Worm (Caenorhabditis elegans) whole organism, L1 larva: ENCODE results near the gene srxa-6.
A peak's percentile ranks its signal among the peaks of the same experiment; 100 is the strongest.

Experiments used
- aha-1 ChIP-seq: fragments of 150-350 bp; optimal IDR thresholded peaks from 2 replicates; lab custom pipeline; 2014; ENCODE audit warnings: missing biosample characterization, missing genetic modification characterization
- alr-1 ChIP-seq: fragments of 200-800 bp; sonication (Bioruptor generic); optimal IDR thresholded peaks from 2 replicates; lab custom pipeline; 2018; ENCODE audit warnings: borderline replicate concordance, mild to moderate bottlenecking, missing genetic modification characterization, missing compliant biosample characterization
- aly-2 ChIP-seq: fragments of 150-350 bp; optimal IDR thresholded peaks from 2 replicates; lab custom pipeline; 2014; ENCODE audit warnings: missing biosample characterization, missing genetic modification characterization
- blmp-1 ChIP-seq: fragments of 150-350 bp; optimal IDR thresholded peaks from 2 replicates; lab custom pipeline; 2014; ENCODE audit warnings: missing biosample characterization, missing genetic modification characterization
- ceh-82 ChIP-seq, 3 experiments: fragments of 150-350 bp in 1 of 3; sonication (generic microtip) in 2 of 3; optimal IDR thresholded peaks; 2 replicates each; lab custom pipeline; 2014 to 2017; ENCODE audit warnings: missing biosample characterization in 3 of 3, missing genetic modification characterization in 3 of 3
- dpl-1 ChIP-seq, 3 experiments: fragments of 150-350 bp in 2 of 3; sonication (generic microtip) in 1 of 3; optimal IDR thresholded peaks; 2 replicates each; lab custom pipeline; 2014 to 2017; ENCODE audit warnings: missing biosample characterization in 3 of 3, missing genetic modification characterization in 3 of 3, missing genetic modification reagents in 3 of 3
- dsc-1 ChIP-seq: sonication (generic microtip); optimal IDR thresholded peaks from 2 replicates; lab custom pipeline; 2016; ENCODE audit warnings: mild to moderate bottlenecking, missing genetic modification characterization, missing compliant biosample characterization
- efl-1 ChIP-seq, 4 experiments: fragments of 150-350 bp; optimal IDR thresholded peaks in 3 of 4; peaks in 1 of 4; 1 replicate in 1 of 4; 2 replicates in 3 of 4; lab custom pipeline; 2014; ENCODE audit warnings: missing biosample characterization in 2 of 4, missing genetic modification characterization in 2 of 4, missing genetic modification reagents in 2 of 4
- efl-3 ChIP-seq: fragments of 200-800 bp; sonication (Bioruptor generic); optimal IDR thresholded peaks from 2 replicates; lab custom pipeline; 2018; ENCODE audit warnings: mild to moderate bottlenecking, missing genetic modification characterization, missing compliant biosample characterization
- egl-13 ChIP-seq: sonication (generic microtip); optimal IDR thresholded peaks from 2 replicates; lab custom pipeline; 2016; ENCODE audit warnings: missing genotype, missing genetic modification reagents, missing genetic modification characterization, missing compliant biosample characterization
- egl-27 ChIP-seq, 2 experiments: fragments of 150-350 bp in 1 of 2; sonication (generic microtip); optimal IDR thresholded peaks; 3 replicates each; lab custom pipeline; 2017 to 2018; ENCODE audit warnings: missing biosample characterization in 2 of 2, missing genetic modification characterization in 2 of 2, missing genetic modification reagents in 2 of 2
- elt-2 ChIP-seq: sonication (generic microtip); optimal IDR thresholded peaks from 2 replicates; lab custom pipeline; 2016; ENCODE audit warnings: missing genetic modification characterization, mild to moderate bottlenecking, inconsistent platforms, missing compliant biosample characterization, missing genetic modification reagents
- ets-5 ChIP-seq: fragments of 200-800 bp; sonication (Bioruptor generic); IDR thresholded peaks from 2 replicates; pipeline ENCODE4 v1.3.6; 2022; ENCODE audit warnings: missing genetic modification characterization, missing compliant biosample characterization
- hlh-4 ChIP-seq: sonication (generic microtip); optimal IDR thresholded peaks from 2 replicates; lab custom pipeline; 2016; ENCODE audit warnings: mild to moderate bottlenecking, missing genetic modification characterization, missing compliant biosample characterization
- lin-14 ChIP-seq: fragments of 200-800 bp; sonication (Bioruptor generic); optimal IDR thresholded peaks from 2 replicates; lab custom pipeline; 2018; ENCODE audit warnings: mild to moderate bottlenecking, missing genetic modification characterization, moderate library complexity, missing compliant biosample characterization
- lsy-2 ChIP-seq, 2 experiments: fragments of 150-350 bp; optimal IDR thresholded peaks; 2 replicates each; lab custom pipeline; 2014; ENCODE audit warnings: missing biosample characterization in 2 of 2, missing genetic modification characterization in 2 of 2
- mdl-1 ChIP-seq, 2 experiments: fragments of 150-350 bp; optimal IDR thresholded peaks; 2 replicates each; lab custom pipeline; 2014 to 2017; ENCODE audit warnings: missing biosample characterization in 2 of 2, missing genetic modification characterization in 2 of 2, inconsistent platforms in 1 of 2
- mef-2 ChIP-seq: fragments of 150-350 bp; optimal IDR thresholded peaks from 2 replicates; lab custom pipeline; 2014; ENCODE audit warnings: missing biosample characterization, missing genetic modification characterization
- mep-1 ChIP-seq: fragments of 150-350 bp; optimal IDR thresholded peaks from 2 replicates; lab custom pipeline; 2014; ENCODE audit warnings: missing biosample characterization, missing genetic modification characterization
- nhr-19 ChIP-seq: fragments of 200-800 bp; sonication (Bioruptor generic); conservative IDR thresholded peaks from 2 replicates; pipeline ENCODE4 v1.3.6; 2022; ENCODE audit warnings: missing genetic modification characterization, missing compliant biosample characterization
- nhr-20 ChIP-seq: sonication (generic microtip); optimal IDR thresholded peaks from 2 replicates; lab custom pipeline; 2016; ENCODE audit warnings: mild to moderate bottlenecking, missing genetic modification characterization, missing compliant biosample characterization
- nhr-237 ChIP-seq: fragments of 150-350 bp; optimal IDR thresholded peaks from 2 replicates; lab custom pipeline; 2014; ENCODE audit warnings: missing biosample characterization, missing genetic modification characterization
- nhr-71 ChIP-seq: sonication (generic microtip); optimal IDR thresholded peaks from 2 replicates; lab custom pipeline; 2016; ENCODE audit warnings: mild to moderate bottlenecking, missing genetic modification characterization, moderate library complexity, missing compliant biosample characterization
- nhr-77 ChIP-seq: fragments of 150-350 bp; optimal IDR thresholded peaks from 2 replicates; lab custom pipeline; 2014; ENCODE audit warnings: missing biosample characterization, missing genetic modification characterization
- nhr-85 ChIP-seq: sonication (generic microtip); peaks from one replicate; lab custom pipeline; 2016; ENCODE audit warnings: missing genetic modification characterization, inconsistent platforms, missing compliant biosample characterization
- nhr-90 ChIP-seq: sonication (generic microtip); optimal IDR thresholded peaks from 2 replicates; lab custom pipeline; 2016; ENCODE audit warnings: mild to moderate bottlenecking, missing genetic modification characterization, missing compliant biosample characterization; ENCODE audit not compliant: poor library complexity
- pag-3 ChIP-seq: sonication (generic microtip); optimal IDR thresholded peaks from 2 replicates; lab custom pipeline; 2017; ENCODE audit warnings: missing genetic modification characterization, mild to moderate bottlenecking, missing compliant biosample characterization, antibody characterized with exemption, borderline replicate concordance; ENCODE audit not compliant: insufficient read depth
- rnt-1 ChIP-seq: sonication (generic microtip); optimal IDR thresholded peaks from 2 replicates; lab custom pipeline; 2016; ENCODE audit warnings: mild to moderate bottlenecking, missing genetic modification characterization, moderate library complexity, missing compliant biosample characterization
- sox-4 ChIP-seq: sonication (generic microtip); optimal IDR thresholded peaks from 2 replicates; lab custom pipeline; 2016; ENCODE audit warnings: missing genetic modification characterization, missing compliant biosample characterization
- swsn-7 ChIP-seq: sonication (generic microtip); optimal IDR thresholded peaks from 2 replicates; lab custom pipeline; 2016; ENCODE audit warnings: missing genetic modification characterization, missing compliant biosample characterization
- tbx-2 ChIP-seq: sonication (generic microtip); optimal IDR thresholded peaks from 2 replicates; lab custom pipeline; 2016; ENCODE audit warnings: missing genetic modification characterization, missing compliant biosample characterization
- vab-15 ChIP-seq: sonication (generic microtip); optimal IDR thresholded peaks from 2 replicates; lab custom pipeline; 2017; ENCODE audit warnings: missing genotype, mild to moderate bottlenecking, missing genetic modification characterization, missing compliant biosample characterization
- zip-4 ChIP-seq: fragments of 200-800 bp; sonication (Bioruptor generic); optimal IDR thresholded peaks from 2 replicates; lab custom pipeline; 2018; ENCODE audit warnings: mild to moderate bottlenecking, missing genetic modification characterization, moderate library complexity, missing compliant biosample characterization
- ztf-11 ChIP-seq, 2 experiments: sonication (generic microtip); optimal IDR thresholded peaks; 2 replicates each; lab custom pipeline; 2016 to 2017; ENCODE audit warnings: missing genetic modification characterization in 2 of 2, missing biosample characterization in 1 of 2, missing compliant biosample characterization in 1 of 2
- ztf-4 ChIP-seq: fragments of 150-350 bp; optimal IDR thresholded peaks from 2 replicates; lab custom pipeline; 2014; ENCODE audit warnings: missing biosample characterization, missing genetic modification characterization

Gene srxa-6

ce11 chrV:20761758-20762157 lies 27.0 kb downstream of the srxa-6 start:
- TF ChIP-seq swsn-7 (tag; lab: Kevin White, UChicago) (peak; percentile 22), aha-1 (tag; lab: Kevin White, UChicago) (no peak), nhr-77 (tag; lab: Kevin White, UChicago) (peak; percentile 68), efl-3 (GFP tag; lab: Kevin White, UChicago) (no peak), lsy-2 (tag; optimal IDR thresholded peaks at IDR 0.05; lab: Kevin White, UChicago) (peak in 1 of 2 experiments; percentile 54), nhr-20 (tag; lab: Kevin White, UChicago) (peak; percentile 44), egl-27 (tag; optimal IDR thresholded peaks at IDR 0.05; lab: Kevin White, UChicago) (peak in 1 of 2 experiments; percentile 7), nhr-71 (tag; lab: Kevin White, UChicago) (peak; percentile 34), nhr-19 (GFP tag; lab: Robert Waterston, UW) (peak; percentile 33), hlh-4 (tag; lab: Kevin White, UChicago) (no peak), mef-2 (tag; lab: Kevin White, UChicago) (no peak), lin-14 (GFP tag; lab: Kevin White, UChicago) (peak; percentile 41), efl-1 (optimal IDR thresholded peaks at IDR 0.05; lab: Kevin White, UChicago) (peak in 1 of 2 experiments; percentile 17), efl-1 (GFP tag; optimal IDR thresholded peaks at IDR 0.05 in 1 of 2; lab: Kevin White, UChicago) (no peak), tbx-2 (tag; lab: Kevin White, UChicago) (peak; percentile 54)

ce11 chrV:20763192-20763591 lies 28.4 kb downstream of the srxa-6 start:
- 0 out of 2 replicates have a peak, but pooled peaks have one; percentile 23 for TF ChIP-seq nhr-19 (GFP tag; lab: Robert Waterston, UW)
- no peak for TF ChIP-seq zip-4 (GFP tag; lab: Kevin White, UChicago)
- peak; percentile 11 for TF ChIP-seq nhr-20 (tag; lab: Kevin White, UChicago)
- peak; percentile 42 for TF ChIP-seq nhr-77 (tag; lab: Kevin White, UChicago)
- TF ChIP-seq ztf-11 (tag; optimal IDR thresholded peaks at IDR 0.05; lab: Kevin White, UChicago): no peak
- peak; percentile 8 for TF ChIP-seq nhr-85 (tag; lab: Kevin White, UChicago)
- peak; percentile 48 for TF ChIP-seq lin-14 (GFP tag; lab: Kevin White, UChicago)
- no peak for TF ChIP-seq dpl-1 (GFP tag; optimal IDR thresholded peaks at IDR 0.05; lab: Kevin White, UChicago)
- no peak for TF ChIP-seq nhr-90 (tag; lab: Kevin White, UChicago)
- TF ChIP-seq lsy-2 (tag; optimal IDR thresholded peaks at IDR 0.05; lab: Kevin White, UChicago): peak in 1 of 2 experiments; percentile 14
- peak; percentile 38 for TF ChIP-seq nhr-71 (tag; lab: Kevin White, UChicago)

- TF ChIP-seq egl-13 (tag; lab: Kevin White, UChicago) (no peak), mdl-1 (tag; optimal IDR thresholded peaks at IDR 0.05; lab: Kevin White, UChicago) (no peak), ztf-4 (tag; lab: Kevin White, UChicago) (no peak), rnt-1 (no peak), ceh-82 (tag; optimal IDR thresholded peaks at IDR 0.05; lab: Kevin White, UChicago) (no peak), nhr-237 (tag; lab: Kevin White, UChicago) (no peak), swsn-7 (tag; lab: Kevin White, UChicago) (no peak), vab-15 (tag; lab: Kevin White, UChicago) (no peak), ets-5 (GFP tag; lab: Robert Waterston, UW) (no peak)
Observed at ce11 chrV:20770061-20770460, 35.3 kb downstream of the srxa-6 start, which contains the start of gene elp-1. Gene elp-1 (minus strand): TSS chrV:20770161.

- TF ChIP-seq lin-14 (GFP tag; lab: Kevin White, UChicago) (peak; percentile 22), sox-4 (no peak), elt-2 (tag; lab: Kevin White, UChicago) (peak; percentile 34)
- TF ChIP-seq, all 84 proteins: peak for 2
Observed at ce11 chrV:20770846-20771245, 36.1 kb downstream of the srxa-6 start.

ce11 chrV:20771702-20772101 lies 36.9 kb downstream of the srxa-6 start:
- TF ChIP-seq rnt-1 (peak; percentile 52), blmp-1 (peak; percentile 14), nhr-71 (tag; lab: Kevin White, UChicago) (peak; percentile 3), dsc-1 (no peak), aly-2 (tag; lab: Kevin White, UChicago) (no peak), nhr-85 (tag; lab: Kevin White, UChicago) (peak; percentile 46), pag-3 (tag; lab: Kevin White, UChicago) (no peak), mep-1 (tag; lab: Kevin White, UChicago) (peak; percentile 2), ztf-4 (tag; lab: Kevin White, UChicago) (no peak), lin-14 (GFP tag; lab: Kevin White, UChicago) (peak; percentile 56), aha-1 (tag; lab: Kevin White, UChicago) (no peak), efl-1 (optimal IDR thresholded peaks at IDR 0.05; lab: Kevin White, UChicago) (no peak), efl-1 (GFP tag; optimal IDR thresholded peaks at IDR 0.05 in 1 of 2; lab: Kevin White, UChicago) (no peak), ceh-82 (tag; optimal IDR thresholded peaks at IDR 0.05; lab: Kevin White, UChicago) (no peak), alr-1 (tag; lab: Kevin White, UChicago) (no peak), tbx-2 (tag; lab: Kevin White, UChicago) (no peak)
